Worm (Caenorhabditis elegans) whole organism, young adult: ENCODE measurements around the gene srg-69.

Experiments
- attf-5 ChIP-seq: fragments of 200-800 bp; sonication (Bioruptor generic); optimal IDR thresholded peaks from 2 replicates; lab custom pipeline; 2018; ENCODE audit warnings: mild to moderate bottlenecking, missing genetic modification characterization, missing compliant biosample characterization
- ceh-91 ChIP-seq: fragments of 200-800 bp; sonication (Bioruptor generic); IDR thresholded peaks from 2 replicates; pipeline ENCODE4 v1.3.6; 2022; ENCODE audit warnings: missing genetic modification reagents, missing genetic modification characterization, missing compliant biosample characterization
- dox-1 ChIP-seq: fragments of 200-800 bp; sonication (Bioruptor generic); IDR thresholded peaks from 2 replicates; pipeline ENCODE4 v1.3.6; 2022; ENCODE audit warnings: missing genetic modification reagents, missing genetic modification characterization, missing compliant biosample characterization
- hlh-26 ChIP-seq: fragments of 200-800 bp; sonication (Bioruptor generic); conservative IDR thresholded peaks from 2 replicates; pipeline ENCODE4 v1.3.6; 2022; ENCODE audit warnings: missing genetic modification reagents, missing genetic modification characterization, missing compliant biosample characterization
- hmg-1.2 ChIP-seq: fragments of 200-800 bp; sonication (Bioruptor generic); IDR thresholded peaks from 2 replicates; pipeline ENCODE4 v1.3.6; 2022; ENCODE audit warnings: missing genetic modification reagents, missing genetic modification characterization, missing compliant biosample characterization

DNA sequence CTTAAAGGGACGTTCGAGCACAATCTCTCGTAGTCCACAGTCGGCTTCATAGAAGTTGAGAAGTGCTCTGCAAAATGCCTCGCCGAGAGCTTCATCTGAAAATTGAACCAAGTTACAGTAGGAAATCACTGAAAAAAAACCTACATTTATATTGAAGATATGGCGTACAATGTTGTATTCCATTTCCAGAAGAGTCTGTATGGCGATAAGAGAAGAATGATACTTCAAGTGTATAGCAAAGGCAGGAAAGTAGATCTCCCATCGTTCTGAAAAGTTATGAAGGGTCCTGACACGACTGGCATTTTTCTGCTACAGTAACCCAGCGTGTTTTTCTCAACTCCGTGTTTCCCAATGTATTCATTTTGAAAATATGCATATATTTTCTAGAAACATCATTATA lies 28.8 kb downstream of the srg-69 start:
- no peak for TF ChIP-seq attf-5
- no peak for TF ChIP-seq hmg-1.2 (GFP tag; lab: Robert Waterston, UW)
- no peak for TF ChIP-seq ceh-91
- no peak for TF ChIP-seq dox-1 (GFP tag; lab: Robert Waterston, UW)
- TF ChIP-seq hlh-26 (GFP tag; lab: Robert Waterston, UW), result no peak
